Fruit fly (Drosophila melanogaster) whole organism, embryonic: ENCODE results near the gene Reg-2.

Source experiments
- Awh ChIP-seq: fragments of 200-800 bp; sonication (Bioruptor generic); IDR thresholded peaks from 2 replicates; pipeline ENCODE4, ENCODE4 v1.3.6; 2022; ENCODE audit warnings: missing biosample characterization, missing genetic modification characterization
- B-H2 ChIP-seq: fragments of 200-800 bp; sonication (Bioruptor generic); optimal IDR thresholded peaks from 2 replicates; lab custom pipeline; 2018; ENCODE audit warnings: missing biosample characterization, mild to moderate bottlenecking, missing genetic modification characterization
- CG1024 ChIP-seq: fragments of 200-800 bp; sonication (Bioruptor generic); IDR thresholded peaks from 2 replicates; pipeline ENCODE4 v1.3.6; 2022; ENCODE audit warnings: missing biosample characterization, missing genetic modification characterization
- CG10321 ChIP-seq: fragments of 200-800 bp; sonication (Bioruptor generic); IDR thresholded peaks from 2 replicates; pipeline ENCODE4 v1.3.6; 2022; ENCODE audit warnings: missing biosample characterization, missing genetic modification characterization
- CG10366 ChIP-seq: fragments of 200-800 bp; sonication (Bioruptor generic); IDR thresholded peaks from 2 replicates; pipeline ENCODE4 v1.3.6; 2022; ENCODE audit warnings: missing biosample characterization, missing genetic modification characterization
- CG10543 ChIP-seq: fragments of 200-800 bp; sonication (Bioruptor generic); optimal IDR thresholded peaks from 3 replicates; lab custom pipeline; 2017; ENCODE audit warnings: missing biosample characterization, mild to moderate bottlenecking, missing genetic modification characterization, moderate library complexity
- CG10959 ChIP-seq: fragments of 200-800 bp; sonication (Bioruptor generic); IDR thresholded peaks from 2 replicates; pipeline ENCODE4 v1.3.6; 2022; ENCODE audit warnings: missing biosample characterization, missing genetic modification characterization
- CG11723 ChIP-seq: fragments of 200-800 bp; sonication (Bioruptor generic); optimal IDR thresholded peaks from 2 replicates; lab custom pipeline; 2017; ENCODE audit warnings: missing biosample characterization, mild to moderate bottlenecking, missing genetic modification characterization
- CG12299 ChIP-seq: fragments of 200-800 bp; sonication (Bioruptor generic); optimal IDR thresholded peaks from 2 replicates; lab custom pipeline; 2018; ENCODE audit warnings: missing biosample characterization, mild to moderate bottlenecking, missing genetic modification characterization
- CG12769 ChIP-seq: fragments of 200-800 bp; sonication (Bioruptor generic); optimal IDR thresholded peaks from 2 replicates; lab custom pipeline; 2019; ENCODE audit warnings: missing biosample characterization, mild to moderate bottlenecking, missing genetic modification characterization, moderate library complexity
- CG14965 ChIP-seq: fragments of 200-800 bp; sonication (Bioruptor generic); optimal IDR thresholded peaks from 2 replicates; lab custom pipeline; 2016; ENCODE audit warnings: missing biosample characterization, missing genetic modification characterization, borderline replicate concordance
- CG15514 ChIP-seq: fragments of 200-800 bp; sonication (Bioruptor generic); optimal IDR thresholded peaks from 3 replicates; lab custom pipeline; 2017; ENCODE audit warnings: missing biosample characterization, missing genetic modification characterization, mild to moderate bottlenecking, moderate library complexity, missing genetic modification reagents
- CG16815 ChIP-seq: fragments of 200-800 bp; sonication (Bioruptor generic); optimal IDR thresholded peaks from 3 replicates; lab custom pipeline; 2017; ENCODE audit warnings: missing biosample characterization, mild to moderate bottlenecking, missing genetic modification characterization
- CG17359 ChIP-seq: fragments of 200-800 bp; sonication (Bioruptor generic); optimal IDR thresholded peaks from 3 replicates; lab custom pipeline; 2018; ENCODE audit warnings: missing biosample characterization, mild to moderate bottlenecking, missing genetic modification characterization, moderate library complexity
- CG17361 ChIP-seq: fragments of 200-800 bp; sonication (Bioruptor generic); IDR thresholded peaks from 3 replicates; pipeline ENCODE4 v1.3.6; 2022; ENCODE audit warnings: missing biosample characterization, missing genetic modification characterization
- CG2889 ChIP-seq: fragments of 200-800 bp; sonication (Bioruptor generic); IDR thresholded peaks from 3 replicates; pipeline ENCODE4 v1.3.6; 2022; ENCODE audit warnings: missing biosample characterization, missing genetic modification characterization
- CG3281 ChIP-seq: fragments of 200-800 bp; sonication (Bioruptor generic); optimal IDR thresholded peaks from 3 replicates; lab custom pipeline; 2017; ENCODE audit warnings: missing biosample characterization, mild to moderate bottlenecking, missing genetic modification characterization
- CG33213 ChIP-seq: fragments of 200-800 bp; sonication (Bioruptor generic); optimal IDR thresholded peaks from 3 replicates; lab custom pipeline; 2016; ENCODE audit warnings: missing biosample characterization, missing genetic modification characterization
- CG4404 ChIP-seq: fragments of 200-800 bp; sonication (Bioruptor generic); IDR thresholded peaks from 2 replicates; pipeline ENCODE4 v1.3.6; 2022; ENCODE audit warnings: missing biosample characterization, missing genetic modification characterization
- CG4424 ChIP-seq: fragments of 200-800 bp; sonication (Bioruptor generic); optimal IDR thresholded peaks from 3 replicates; lab custom pipeline; 2016; ENCODE audit warnings: missing biosample characterization, missing genetic modification characterization
- CG4820 ChIP-seq: fragments of 200-800 bp; sonication (Bioruptor generic); optimal IDR thresholded peaks from 3 replicates; lab custom pipeline; 2016; ENCODE audit warnings: missing biosample characterization, missing genetic modification characterization
- CG6689 ChIP-seq: fragments of 200-800 bp; sonication (Bioruptor generic); IDR thresholded peaks from 2 replicates; pipeline ENCODE4 v1.3.6; 2022; ENCODE audit warnings: missing biosample characterization, missing genetic modification characterization
- CG8388 ChIP-seq: fragments of 200-800 bp; sonication (Bioruptor generic); optimal IDR thresholded peaks from 2 replicates; lab custom pipeline; 2019; ENCODE audit warnings: missing biosample characterization, mild to moderate bottlenecking, missing genetic modification characterization, moderate library complexity
- CG9932 ChIP-seq: fragments of 200-800 bp; sonication (Bioruptor generic); IDR thresholded peaks from 2 replicates; pipeline ENCODE4 v1.3.6; 2022; ENCODE audit warnings: missing biosample characterization, missing genetic modification characterization
- CkIIα-i1 ChIP-seq: fragments of 200-800 bp; sonication (Bioruptor generic); IDR thresholded peaks from 2 replicates; pipeline ENCODE4 v1.3.6; 2022; ENCODE audit warnings: missing biosample characterization, missing genetic modification characterization
- Dip2 ChIP-seq: fragments of 200-800 bp; sonication (Bioruptor generic); IDR thresholded peaks from 2 replicates; pipeline ENCODE4 v1.3.6; 2022; ENCODE audit warnings: missing biosample characterization, missing genetic modification characterization
- Fer1 ChIP-seq: fragments of 200-800 bp; sonication (Bioruptor generic); optimal IDR thresholded peaks from 2 replicates; lab custom pipeline; 2017; ENCODE audit warnings: missing biosample characterization, mild to moderate bottlenecking, missing genetic modification characterization
- H15 ChIP-seq: fragments of 200-800 bp; sonication (Bioruptor generic); IDR thresholded peaks from 3 replicates; pipeline ENCODE4 v1.3.6; 2022; ENCODE audit warnings: missing biosample characterization, missing genetic modification characterization
- Nf-YA ChIP-seq: fragments of 200-800 bp; sonication (Bioruptor generic); IDR thresholded peaks from 2 replicates; pipeline ENCODE4 v1.3.6; 2022; ENCODE audit warnings: missing biosample characterization, missing genetic modification characterization
- Optix ChIP-seq: fragments of 200-800 bp; sonication (Bioruptor generic); IDR thresholded peaks from 3 replicates; pipeline ENCODE4 v1.3.6; 2022; ENCODE audit warnings: missing biosample characterization, missing genetic modification characterization
- Pdp1 ChIP-seq, 2 experiments: fragments of 200-800 bp; sonication (Bioruptor generic); optimal IDR thresholded peaks; 3 replicates each; lab custom pipeline; 2016; ENCODE audit warnings: missing biosample characterization in 2 of 2, missing genetic modification characterization in 2 of 2, mild to moderate bottlenecking in 1 of 2, moderate library complexity in 1 of 2
- Xrp1 ChIP-seq: fragments of 200-800 bp; sonication (Bioruptor generic); IDR thresholded peaks from 2 replicates; pipeline ENCODE4 v1.3.6; 2022; ENCODE audit warnings: missing biosample characterization, missing genetic modification characterization
- aop ChIP-seq: fragments of 200-800 bp; sonication (Bioruptor generic); IDR thresholded peaks from 2 replicates; pipeline ENCODE4 v1.3.6; 2022; ENCODE audit warnings: missing biosample characterization, missing genetic modification characterization
- ara ChIP-seq: fragments of 200-800 bp; sonication (Bioruptor generic); IDR thresholded peaks from 2 replicates; pipeline ENCODE4 v1.3.6; 2022; ENCODE audit warnings: missing biosample characterization, missing genetic modification characterization
- bab2 ChIP-seq: fragments of 200-800 bp; sonication (Bioruptor generic); optimal IDR thresholded peaks from 2 replicates; lab custom pipeline; 2016; ENCODE audit warnings: missing biosample characterization, missing genetic modification characterization
- disco-r ChIP-seq: fragments of 200-800 bp; sonication (Bioruptor generic); optimal IDR thresholded peaks from 2 replicates; lab custom pipeline; 2016; ENCODE audit warnings: missing biosample characterization, missing genetic modification characterization
- fd3F ChIP-seq: fragments of 200-800 bp; sonication (Bioruptor generic); optimal IDR thresholded peaks from 2 replicates; lab custom pipeline; 2018; ENCODE audit warnings: missing biosample characterization, mild to moderate bottlenecking, missing genetic modification characterization, moderate library complexity
- inv ChIP-seq: fragments of 200-800 bp; sonication (Bioruptor generic); IDR thresholded peaks from 2 replicates; pipeline ENCODE4 v1.3.6; 2022; ENCODE audit warnings: missing biosample characterization, missing genetic modification characterization; ENCODE audit not compliant: partially characterized antibody
- lilli ChIP-seq: fragments of 200-800 bp; sonication (Bioruptor generic); optimal IDR thresholded peaks from 3 replicates; lab custom pipeline; 2016; ENCODE audit warnings: missing biosample characterization, missing genetic modification characterization
- mirr ChIP-seq: fragments of 200-800 bp; sonication (Bioruptor generic); optimal IDR thresholded peaks from 3 replicates; lab custom pipeline; 2018; ENCODE audit warnings: missing biosample characterization, mild to moderate bottlenecking, missing genetic modification characterization
- pan ChIP-seq, 4 experiments: fragments of >200 bp in 3 of 4; fragments of 200-800 bp in 1 of 4; sonication (Bioruptor generic) in 1 of 4; optimal IDR thresholded peaks in 3 of 4; IDR thresholded peaks in 1 of 4; 2 replicates each; pipeline versions ENCODE4 v1.3.6 to Lab custom; 2017 to 2022; ENCODE audit warnings: missing biosample characterization in 2 of 4, missing genetic modification characterization in 2 of 4, mixed read lengths in 1 of 4
- pita ChIP-seq: fragments of 200-800 bp; sonication (Bioruptor generic); optimal IDR thresholded peaks from 2 replicates; lab custom pipeline; 2017; ENCODE audit warnings: missing biosample characterization, mild to moderate bottlenecking, missing genetic modification characterization
- psq ChIP-seq: fragments of 200-800 bp; sonication (Bioruptor generic); optimal IDR thresholded peaks from 2 replicates; lab custom pipeline; 2017; ENCODE audit warnings: missing biosample characterization, missing genetic modification characterization
- sd ChIP-seq: fragments of 200-800 bp; sonication (Bioruptor generic); optimal IDR thresholded peaks from 3 replicates; lab custom pipeline; 2018; ENCODE audit warnings: missing biosample characterization, mild to moderate bottlenecking, missing genetic modification characterization, moderate library complexity
- sens-2 ChIP-seq: fragments of 200-800 bp; sonication (Bioruptor generic); IDR thresholded peaks from 2 replicates; pipeline ENCODE4 v1.3.6; 2022; ENCODE audit warnings: missing biosample characterization, missing genetic modification characterization
- seq ChIP-seq: fragments of 200-800 bp; sonication (Bioruptor generic); IDR thresholded peaks from 2 replicates; pipeline ENCODE4 v1.3.6; 2022; ENCODE audit warnings: missing biosample characterization, missing genetic modification characterization
- slp2 ChIP-seq: fragments of 200-800 bp; sonication (Bioruptor generic); optimal IDR thresholded peaks from 2 replicates; lab custom pipeline; 2016; ENCODE audit warnings: missing biosample characterization, missing genetic modification characterization
- sob ChIP-seq: fragments of 200-800 bp; sonication (Bioruptor generic); IDR thresholded peaks from 2 replicates; pipeline ENCODE4 v1.3.6; 2022; ENCODE audit warnings: missing biosample characterization, missing genetic modification characterization
- zen2 ChIP-seq: fragments of 200-800 bp; sonication (Bioruptor generic); IDR thresholded peaks from 3 replicates; pipeline ENCODE4 v1.3.6; 2022; ENCODE audit warnings: missing biosample characterization, missing genetic modification characterization; ENCODE audit not compliant: partially characterized antibody

Gene Reg-2

DNA sequence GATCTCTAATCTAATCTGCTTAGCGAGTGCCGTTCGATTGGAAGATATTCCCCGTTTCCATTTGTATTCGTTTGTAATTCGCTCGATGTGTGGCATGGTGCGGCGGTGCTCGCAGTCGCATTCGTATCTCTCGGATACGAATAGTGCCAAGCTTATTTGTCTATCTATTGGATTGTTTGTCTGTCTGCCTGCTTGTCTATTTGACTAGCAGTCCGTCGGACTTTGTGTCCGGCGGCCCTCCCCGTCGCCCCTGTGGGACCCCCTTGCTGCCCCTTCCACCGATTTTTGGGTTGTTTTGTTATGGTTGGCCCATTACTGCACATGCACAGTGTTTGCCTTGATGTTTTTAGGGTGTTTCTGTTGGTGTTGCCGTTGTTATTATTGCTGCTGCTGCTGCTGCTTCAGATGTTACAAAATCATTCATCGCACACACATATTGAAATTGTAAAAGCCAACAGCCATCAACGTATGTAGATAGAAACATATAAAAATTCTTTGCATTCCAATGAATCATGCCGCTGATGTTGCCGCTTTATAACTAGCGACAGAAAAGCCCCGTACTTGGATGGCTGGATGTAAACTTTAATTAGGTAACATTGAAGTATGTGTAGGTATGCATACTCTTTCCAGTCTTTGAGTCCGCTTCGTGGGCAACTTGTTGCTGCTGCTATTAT, 8.5 kb upstream of the Reg-2 start (continued):
- peak; percentile 63 for TF ChIP-seq Xrp1
- TF ChIP-seq CkIIα-i1 (GFP tag; lab: Robert Waterston, UW), result no peak
- no peak for TF ChIP-seq B-H2 (GFP tag; lab: Kevin White, UChicago)
- TF ChIP-seq CG10543 (GFP tag; lab: Kevin White, UChicago), result peak; percentile 56
- TF ChIP-seq CG12769 (tag; lab: Kevin White, UChicago), result peak; percentile 93
- TF ChIP-seq CG9932 (GFP tag; lab: Robert Waterston, UW), result peak; percentile 41; the same call in 1 of the 2 replicates
- peak; percentile 16 for TF ChIP-seq CG11723 (GFP tag; lab: Kevin White, UChicago)
- peak; percentile 26; the same call in 1 of the 2 replicates for TF ChIP-seq seq (GFP tag; lab: Robert Waterston, UW)
- TF ChIP-seq CG3281 (GFP tag; lab: Kevin White, UChicago), result no peak
- no peak for TF ChIP-seq CG6689 (GFP tag; lab: Robert Waterston, UW)
- no peak for TF ChIP-seq inv
- TF ChIP-seq psq, result no peak
- 0 out of 2 replicates have a peak, but pooled peaks have one; percentile 38 for TF ChIP-seq CG10321 (GFP tag; lab: Robert Waterston, UW)
- no peak for TF ChIP-seq disco-r (GFP tag; lab: Kevin White, UChicago)
- TF ChIP-seq CG16815 (GFP tag; lab: Kevin White, UChicago), result no peak
- TF ChIP-seq Nf-YA (GFP tag; lab: Robert Waterston, UW), result peak; percentile 55; the same call in 1 of the 2 replicates
- TF ChIP-seq ara (GFP tag; lab: Robert Waterston, UW), result peak; percentile 47; the same call in 1 of the 2 replicates
- no peak for TF ChIP-seq CG10959 (GFP tag; lab: Robert Waterston, UW)
- no peak for TF ChIP-seq bab2
- no peak; the same call in 1 of the 2 replicates for TF ChIP-seq CG10366 (GFP tag; lab: Robert Waterston, UW)
- TF ChIP-seq CG17359 (tag; lab: Kevin White, UChicago), result peak; percentile 51
- TF ChIP-seq H15 (GFP tag; lab: Robert Waterston, UW), result 0 out of 3 replicates have a peak, but pooled peaks have one; percentile 41
- no peak for TF ChIP-seq Pdp1 (GFP tag; optimal IDR thresholded peaks at IDR 0.05; lab: Kevin White, UChicago)
- no peak for TF ChIP-seq CG8388 (GFP tag; lab: Kevin White, UChicago)
- no peak for TF ChIP-seq CG4404
- no peak for TF ChIP-seq CG14965
- no peak for TF ChIP-seq pan (optimal IDR thresholded peaks at IDR 0.05; lab: Kevin White, UChicago)
- TF ChIP-seq pan (GFP tag; optimal IDR thresholded peaks at IDR 0.05 in 1 of 2, IDR thresholded peaks at IDR 0.05 in 1 of 2), result peak in 1 of 2 experiments; percentile 53
- TF ChIP-seq CG17361 (GFP tag; lab: Robert Waterston, UW), result no peak
- no peak for TF ChIP-seq pita (GFP tag; lab: Kevin White, UChicago)
- TF ChIP-seq Optix, result peak; percentile 39; the same call in 1 of the 3 replicates
- no peak for TF ChIP-seq CG33213 (GFP tag; lab: Kevin White, UChicago)
- TF ChIP-seq sd (tag; lab: Kevin White, UChicago), result peak; percentile 99
- peak; percentile 18 for TF ChIP-seq CG4424 (GFP tag; lab: Kevin White, UChicago)
- TF ChIP-seq zen2 (GFP tag; lab: Robert Waterston, UW), result no peak
- TF ChIP-seq CG1024 (GFP tag; lab: Robert Waterston, UW), result peak; percentile 49; the same call in 1 of the 2 replicates
- peak; percentile 44; the same call in 1 of the 2 replicates for TF ChIP-seq sob (GFP tag; lab: Robert Waterston, UW)
- no peak for TF ChIP-seq aop (GFP tag; lab: Robert Waterston, UW)
- no peak for TF ChIP-seq CG2889 (GFP tag; lab: Robert Waterston, UW)
- no peak for TF ChIP-seq slp2 (GFP tag; lab: Kevin White, UChicago)
- no peak for TF ChIP-seq CG4820 (GFP tag; lab: Kevin White, UChicago)
- no peak for TF ChIP-seq lilli (GFP tag; lab: Kevin White, UChicago)
- TF ChIP-seq CG12299 (tag; lab: Kevin White, UChicago), result no peak
- no peak for TF ChIP-seq fd3F (GFP tag; lab: Kevin White, UChicago)
- TF ChIP-seq Fer1 (GFP tag; lab: Kevin White, UChicago), result peak; percentile 18
- peak; percentile 33; the same call in 1 of the 2 replicates for TF ChIP-seq sens-2 (GFP tag; lab: Robert Waterston, UW)
- peak; percentile 11 for TF ChIP-seq CG15514 (GFP tag; lab: Kevin White, UChicago)
- peak; percentile 46 for TF ChIP-seq mirr
- no peak for TF ChIP-seq Dip2 (GFP tag; lab: Robert Waterston, UW)
- peak; percentile 77 for TF ChIP-seq Awh (GFP tag; lab: Robert Waterston, UW)
